Fruit fly (Drosophila melanogaster) whole organism, larva: Measurements from ENCODE around the gene CG14881.

Experiments
- noc ChIP-seq: fragments of 200-800 bp; sonication (Bioruptor generic); optimal IDR thresholded peaks from 3 replicates; lab custom pipeline; 2019; ENCODE audit warnings: missing biosample characterization, mild to moderate bottlenecking, missing genetic modification characterization, moderate library complexity

The CG14881 gene

dm6 chr3R:16469501-16470263 is 35.0 kb downstream of the CG14881 start, which contains the start of the genes CG42232 and CSN5:
Gene CG42232, minus strand, starts transcription at chr3R:16469663.
Gene CSN5, plus strand, starts transcription at chr3R:16470099.
- no peak for TF ChIP-seq noc (tag; lab: Kevin White, UChicago)

- TF ChIP-seq noc (tag; lab: Kevin White, UChicago) = no peak
Observed at dm6 chr3R:16472301-16472700, 37.6 kb downstream of the CG14881 start, which contains the start of gene Gyc89Da. Gene Gyc89Da, plus strand, starts transcription at chr3R:16472601.

- TF ChIP-seq noc (tag; lab: Kevin White, UChicago) = no peak
Observed at dm6 chr3R:16476472-16476871, 41.8 kb downstream of the CG14881 start.

dm6 chr3R:16477033-16477432 is 42.3 kb downstream of the CG14881 start, which contains the start of gene Gyc89Db:
Gene Gyc89Db, plus strand, starts transcription at chr3R:16477110.
- no peak for TF ChIP-seq noc (tag; lab: Kevin White, UChicago)

dm6 chr3R:16480995-16481394 is 46.3 kb downstream of the CG14881 start, which contains the start of gene Dhfr:
Gene Dhfr, plus strand, starts transcription at chr3R:16481167.
- TF ChIP-seq noc (tag; lab: Kevin White, UChicago) = no peak

- TF ChIP-seq noc (tag; lab: Kevin White, UChicago) = no peak
Observed at dm6 chr3R:16482276-16482675, 47.6 kb downstream of the CG14881 start, which contains the start of gene Sdhaf3. Gene Sdhaf3, minus strand, starts transcription at chr3R:16482452.

- no peak for TF ChIP-seq noc (tag; lab: Kevin White, UChicago)
Observed at dm6 chr3R:16483877-16484417, 49.2 kb downstream of the CG14881 start, which contains the start of gene Der-2. Gene Der-2, minus strand, starts transcription at chr3R:16484223.
